3 fruit fly cellular contexts compared by ENCODE assay signal in the genomic region with DNA sequence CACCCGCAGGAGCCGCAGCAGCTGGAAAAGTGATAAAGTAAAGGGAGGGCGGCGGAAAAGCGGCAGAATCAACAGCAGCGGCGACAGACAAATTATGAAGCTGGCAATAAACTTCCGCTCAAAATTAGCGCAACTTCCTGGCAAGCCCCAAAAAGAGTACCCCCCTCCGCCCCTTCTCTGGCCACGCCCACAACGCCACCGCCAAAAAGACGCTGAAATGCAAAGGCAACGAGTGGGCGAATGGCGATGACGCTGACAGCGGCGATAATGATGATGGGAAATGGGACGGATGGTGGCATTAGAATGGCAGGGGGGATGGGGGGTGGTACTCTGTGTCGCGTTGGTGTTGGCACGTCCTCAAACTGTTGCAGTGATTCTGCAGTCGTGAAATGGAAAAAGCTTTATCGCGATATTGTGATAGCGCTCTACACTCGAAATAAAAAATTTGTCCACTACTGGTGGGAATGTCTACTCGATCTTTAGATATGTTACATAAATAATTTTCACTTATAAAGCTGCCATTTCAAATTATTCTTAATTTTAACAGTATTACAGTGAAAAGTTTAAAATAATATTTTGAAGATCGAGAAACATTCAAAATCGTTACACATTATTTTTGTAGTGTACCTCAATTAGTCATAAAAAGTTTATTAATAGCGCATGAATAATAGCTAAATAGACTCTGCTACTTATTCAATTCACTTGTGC.
A peak's percentile ranks its signal among the peaks of the same experiment; 100 is the strongest.
TF ChIP-seq lines count a peak whose summit lies in the region.

No protein-coding gene starts in this region.

TF ChIP-seq in whole organism, adult, 20 proteins besides CTCF, POLR2A, EP300 and RAD21 (continued from another document):
- peak; percentile 13 for TF ChIP-seq pad (GFP tag; optimal IDR thresholded peaks at IDR 0.05; lab: Kevin White, UChicago)
TF ChIP-seq in whole organism, adult: peak in this region for 9.

TF ChIP-seq in whole organism, embryonic, 481 proteins besides CTCF, POLR2A, EP300 and RAD21 (continued from another document):
- peak; percentile 8 for TF ChIP-seq Med (GFP tag; lab: Kevin White, UChicago)
- TF ChIP-seq her (GFP tag; optimal IDR thresholded peaks at IDR 0.05; lab: Kevin White, UChicago) = no peak
- peak; percentile 15; the same call in 1 of the 2 replicates for TF ChIP-seq CG31441 (GFP tag; IDR thresholded peaks at IDR 0.05; lab: Robert Waterston, UW)
- TF ChIP-seq dysf (GFP tag; IDR thresholded peaks at IDR 0.05; lab: Robert Waterston, UW) = 0 out of 3 replicates have a peak, but pooled peaks have one; percentile 19
- TF ChIP-seq ttk (GFP tag; IDR thresholded peaks at IDR 0.05; lab: Robert Waterston, UW) = peak; percentile 40; the same call in 1 of the 2 replicates
- TF ChIP-seq CG18262 (tag; optimal IDR thresholded peaks at IDR 0.05; lab: Kevin White, UChicago) = peak; percentile 3
- peak; percentile 40 for TF ChIP-seq row (GFP tag; IDR thresholded peaks at IDR 0.05; lab: Robert Waterston, UW)
- peak; percentile 25; the same call in 1 of the 2 replicates for TF ChIP-seq CG9932 (GFP tag; IDR thresholded peaks at IDR 0.05; lab: Robert Waterston, UW)
- no peak for TF ChIP-seq NfI (GFP tag; optimal IDR thresholded peaks at IDR 0.05; lab: Kevin White, UChicago)
- TF ChIP-seq phol (tag; optimal IDR thresholded peaks at IDR 0.05; lab: Kevin White, UChicago) = peak; percentile 34
- TF ChIP-seq E2f1 (GFP tag; IDR thresholded peaks at IDR 0.05; lab: Robert Waterston, UW) = 0 out of 2 replicates have a peak, but pooled peaks have one; percentile 24
- TF ChIP-seq gem (tag; optimal IDR thresholded peaks at IDR 0.05; lab: Kevin White, UChicago) = peak; percentile 11
- TF ChIP-seq Drgx (GFP tag; IDR thresholded peaks at IDR 0.05; lab: Robert Waterston, UW) = peak; percentile 48
- TF ChIP-seq CG11504 (tag; optimal IDR thresholded peaks at IDR 0.05; lab: Kevin White, UChicago) = peak; percentile 50
- TF ChIP-seq crol (GFP tag; IDR thresholded peaks at IDR 0.05; lab: Robert Waterston, UW) = peak; percentile 60
- TF ChIP-seq Eip74EF (GFP tag; optimal IDR thresholded peaks at IDR 0.05; lab: Kevin White, UChicago) = peak in 1 of 2 experiments; percentile 15
- no peak for TF ChIP-seq cad (GFP tag; optimal IDR thresholded peaks at IDR 0.05; lab: Kevin White, UChicago)
- TF ChIP-seq Ets65A (GFP tag; lab: Kevin White, UChicago) = peak; percentile 6
- TF ChIP-seq Ptx1 (GFP tag; IDR thresholded peaks at IDR 0.05; lab: Robert Waterston, UW) = peak; percentile 27; the same call in 1 of the 2 replicates
- 0 out of 3 replicates have a peak, but pooled peaks have one; percentile 35 for TF ChIP-seq sr (GFP tag; IDR thresholded peaks at IDR 0.05; lab: Robert Waterston, UW)
- TF ChIP-seq dmrt99B (tag; optimal IDR thresholded peaks at IDR 0.05; lab: Kevin White, UChicago) = peak; percentile 33
- TF ChIP-seq CG11456 (GFP tag; IDR thresholded peaks at IDR 0.05; lab: Robert Waterston, UW) = 0 out of 3 replicates have a peak, but pooled peaks have one; percentile 62
- TF ChIP-seq CG18599 (GFP tag; optimal IDR thresholded peaks at IDR 0.05; lab: Kevin White, UChicago) = peak; percentile 6
- TF ChIP-seq Sox102F (GFP tag; optimal IDR thresholded peaks at IDR 0.05; lab: Kevin White, UChicago) = peak; percentile 4

TF ChIP-seq in whole organism, prepupa, 60 proteins besides CTCF, POLR2A, EP300 and RAD21 (continued from another document):
- TF ChIP-seq CG3919 (GFP tag; optimal IDR thresholded peaks at IDR 0.05; lab: Kevin White, UChicago) (peak; percentile 9), net (GFP tag; optimal IDR thresholded peaks at IDR 0.05; lab: Kevin White, UChicago) (peak; percentile 18), CG1621 (tag; optimal IDR thresholded peaks at IDR 0.05; lab: Kevin White, UChicago) (no peak), CG6808 (GFP tag; optimal IDR thresholded peaks at IDR 0.05; lab: Kevin White, UChicago) (no peak), Sox14 (GFP tag; optimal IDR thresholded peaks at IDR 0.05; lab: Kevin White, UChicago) (no peak), CG6854 (GFP tag; optimal IDR thresholded peaks at IDR 0.05; lab: Kevin White, UChicago) (no peak), Hr38 (GFP tag; optimal IDR thresholded peaks at IDR 0.05; lab: Kevin White, UChicago) (no peak), esn (GFP tag; optimal IDR thresholded peaks at IDR 0.05; lab: Kevin White, UChicago) (peak; percentile 20), CG11294 (GFP tag; IDR thresholded peaks at IDR 0.05; lab: Robert Waterston, UW) (0 out of 2 replicates have a peak, but pooled peaks have one; percentile 26), dac (GFP tag; optimal IDR thresholded peaks at IDR 0.05; lab: Kevin White, UChicago) (no peak), Met (GFP tag; optimal IDR thresholded peaks at IDR 0.05; lab: Kevin White, UChicago) (no peak), CG6276 (GFP tag; optimal IDR thresholded peaks at IDR 0.05; lab: Kevin White, UChicago) (peak; percentile 47), CG16779 (tag; optimal IDR thresholded peaks at IDR 0.05; lab: Kevin White, UChicago) (no peak), Ets96B (tag; optimal IDR thresholded peaks at IDR 0.05; lab: Kevin White, UChicago) (peak; percentile 28), dsx (GFP tag; optimal IDR thresholded peaks at IDR 0.05; lab: Kevin White, UChicago; ENCODE audit: poor library complexity, severe bottlenecking) (no peak), CG6792 (GFP tag; optimal IDR thresholded peaks at IDR 0.05; lab: Kevin White, UChicago) (no peak), CG15336 (GFP tag; IDR thresholded peaks at IDR 0.05; lab: Robert Waterston, UW) (peak; percentile 75), acj6 (GFP tag; optimal IDR thresholded peaks at IDR 0.05; lab: Kevin White, UChicago) (no peak), CG10631 (GFP tag; optimal IDR thresholded peaks at IDR 0.05; lab: Kevin White, UChicago) (no peak), spab (GFP tag; optimal IDR thresholded peaks at IDR 0.05; lab: Kevin White, UChicago) (no peak), svp (GFP tag; lab: Kevin White, UChicago) (peak; percentile 74), fd85E (GFP tag; optimal IDR thresholded peaks at IDR 0.05; lab: Kevin White, UChicago) (no peak), CG11902 (GFP tag; optimal IDR thresholded peaks at IDR 0.05; lab: Kevin White, UChicago) (no peak), ss (GFP tag; optimal IDR thresholded peaks at IDR 0.05; lab: Kevin White, UChicago) (no peak), Hr39 (GFP tag; optimal IDR thresholded peaks at IDR 0.05; lab: Kevin White, UChicago) (no peak), CG8319 (GFP tag; optimal IDR thresholded peaks at IDR 0.05; lab: Kevin White, UChicago) (no peak), cyc (GFP tag; optimal IDR thresholded peaks at IDR 0.05; lab: Kevin White, UChicago) (peak; percentile 31), eg (GFP tag; IDR thresholded peaks at IDR 0.05; lab: Robert Waterston, UW) (peak; percentile 79), Sox15 (GFP tag; optimal IDR thresholded peaks at IDR 0.05; lab: Kevin White, UChicago) (no peak), Gug (GFP tag; IDR thresholded peaks at IDR 0.05; lab: Robert Waterston, UW) (no peak), topi (GFP tag; optimal IDR thresholded peaks at IDR 0.05; lab: Kevin White, UChicago) (peak; percentile 28), lz (GFP tag; optimal IDR thresholded peaks at IDR 0.05; lab: Kevin White, UChicago) (no peak), Eip75B (GFP tag; optimal IDR thresholded peaks at IDR 0.05; lab: Kevin White, UChicago) (no peak), Sox102F (GFP tag; optimal IDR thresholded peaks at IDR 0.05; lab: Kevin White, UChicago) (no peak), pdm3 (GFP tag; optimal IDR thresholded peaks at IDR 0.05; lab: Kevin White, UChicago) (peak; percentile 4), fd59A (GFP tag; optimal IDR thresholded peaks at IDR 0.05; lab: Kevin White, UChicago) (no peak), CG9139 (GFP tag; optimal IDR thresholded peaks at IDR 0.05; lab: Kevin White, UChicago) (no peak), salr (GFP tag; optimal IDR thresholded peaks at IDR 0.05; lab: Kevin White, UChicago) (peak in 1 of 2 experiments; percentile 4), fkh (GFP tag; optimal IDR thresholded peaks at IDR 0.05; lab: Kevin White, UChicago) (no peak), Ets21C (GFP tag; optimal IDR thresholded peaks at IDR 0.05; lab: Kevin White, UChicago) (no peak), CG3032 (tag; optimal IDR thresholded peaks at IDR 0.05; lab: Kevin White, UChicago) (no peak), CG8119 (GFP tag; IDR thresholded peaks at IDR 0.05; lab: Robert Waterston, UW) (peak; percentile 71; the same call in 2 of the 3 replicates), Hr4 (GFP tag; optimal IDR thresholded peaks at IDR 0.05; lab: Kevin White, UChicago) (peak; percentile 43)
TF ChIP-seq in whole organism, prepupa: peak in this region for 24.
